Fruit fly (Drosophila melanogaster): ENCODE data around the gene CG14627.

The CG14627 gene

dm6 chrX:1229567-1229966 is 48.1 kb downstream of the CG14627 start:
- TF ChIP-seq insv (optimal IDR thresholded peaks at IDR 0.05) (no peak), ttk (optimal IDR thresholded peaks at IDR 0.05) (no peak), Myc (optimal IDR thresholded peaks at IDR 0.05) (no peak), h (optimal IDR thresholded peaks at IDR 0.05) (no peak), psq (optimal IDR thresholded peaks at IDR 0.05) (no peak), Sin3A (optimal IDR thresholded peaks at IDR 0.05) (no peak)

dm6 chrX:1231707-1232106 is 50.3 kb downstream of the CG14627 start:
- TF ChIP-seq ttk (optimal IDR thresholded peaks at IDR 0.05) (no peak), Myc (optimal IDR thresholded peaks at IDR 0.05) (no peak), h (optimal IDR thresholded peaks at IDR 0.05) (no peak), insv (optimal IDR thresholded peaks at IDR 0.05) (no peak), psq (optimal IDR thresholded peaks at IDR 0.05) (no peak), Sin3A (optimal IDR thresholded peaks at IDR 0.05) (no peak)

- TF ChIP-seq ttk (optimal IDR thresholded peaks at IDR 0.05): no peak
- TF ChIP-seq Myc (optimal IDR thresholded peaks at IDR 0.05): no peak
- no peak for TF ChIP-seq insv (optimal IDR thresholded peaks at IDR 0.05)
- TF ChIP-seq h (optimal IDR thresholded peaks at IDR 0.05): no peak
- no peak for TF ChIP-seq Sin3A (optimal IDR thresholded peaks at IDR 0.05)
- TF ChIP-seq psq (optimal IDR thresholded peaks at IDR 0.05): no peak
Measured at dm6 chrX:1232533-1233212, 51.3 kb downstream of the CG14627 start.

Measured in Kc167 (cell line).